Fruit fly (Drosophila melanogaster) whole organism, embryonic: ENCODE results near the gene N.
A peak's percentile ranks its signal among the peaks of the same experiment; 100 is the strongest.

Experiments used
- Antp ChIP-seq: fragments of 200-800 bp; sonication (Bioruptor generic); optimal IDR thresholded peaks from 3 replicates; lab custom pipeline; 2016; ENCODE audit warnings: missing biosample characterization, missing genetic modification characterization
- Atf-2 ChIP-seq: fragments of 200-800 bp; sonication (Bioruptor generic); optimal IDR thresholded peaks from 2 replicates; lab custom pipeline; 2016; ENCODE audit warnings: missing biosample characterization, missing genetic modification characterization
- CG32532 ChIP-seq: fragments of 200-800 bp; sonication (Bioruptor generic); IDR thresholded peaks from 2 replicates; pipeline ENCODE4 v1.3.6; 2022; ENCODE audit warnings: missing biosample characterization, missing genetic modification characterization
- CG4854 ChIP-seq: fragments of 200-800 bp; sonication (Bioruptor generic); optimal IDR thresholded peaks from 2 replicates; lab custom pipeline; 2016; ENCODE audit warnings: missing biosample characterization, missing genetic modification characterization, inconsistent platforms
- pfk ChIP-seq: fragments of 200-800 bp; sonication (Bioruptor generic); optimal IDR thresholded peaks from 2 replicates; lab custom pipeline; 2018; ENCODE audit warnings: missing biosample characterization, mild to moderate bottlenecking, missing genetic modification characterization, moderate library complexity

- TF ChIP-seq Antp (peak; percentile 18), Atf-2 (no peak), pfk (GFP tag; lab: Kevin White, UChicago) (no peak), CG32532 (GFP tag; lab: Robert Waterston, UW) (peak; percentile 72), CG4854 (GFP tag; lab: Kevin White, UChicago) (no peak)
Measured at dm6 chrX:3157048-3157703, 22.5 kb downstream of the N start.
